Worm (Caenorhabditis elegans): ENCODE measurements around the gene T13C2.2.

- TF ChIP-seq lin-13 (GFP tag; optimal IDR thresholded peaks at IDR 0.05) (no peak), unc-130 (GFP tag; optimal IDR thresholded peaks at IDR 0.05) (no peak), lsy-2 (tag; optimal IDR thresholded peaks at IDR 0.05) (no peak), F37D6.2 (tag; optimal IDR thresholded peaks at IDR 0.05) (no peak)
Observed at ce11 chrII:6742614-6743013, 49.4 kb upstream of the T13C2.2 start, which contains the start of gene F41G3.6.
